Fruit fly (Drosophila melanogaster) Kc167 (cell line): ENCODE results near the gene Gr93d.

Source experiments
- psq ChIP-seq: fragments of >200 bp; optimal IDR thresholded peaks from 2 replicates; lab custom pipeline; 2017; ENCODE audit warnings: missing external identifiers
- ttk ChIP-seq: sonication (Bioruptor generic); optimal IDR thresholded peaks from 2 replicates; lab custom pipeline; 2017; ENCODE audit warnings: missing external identifiers

DNA sequence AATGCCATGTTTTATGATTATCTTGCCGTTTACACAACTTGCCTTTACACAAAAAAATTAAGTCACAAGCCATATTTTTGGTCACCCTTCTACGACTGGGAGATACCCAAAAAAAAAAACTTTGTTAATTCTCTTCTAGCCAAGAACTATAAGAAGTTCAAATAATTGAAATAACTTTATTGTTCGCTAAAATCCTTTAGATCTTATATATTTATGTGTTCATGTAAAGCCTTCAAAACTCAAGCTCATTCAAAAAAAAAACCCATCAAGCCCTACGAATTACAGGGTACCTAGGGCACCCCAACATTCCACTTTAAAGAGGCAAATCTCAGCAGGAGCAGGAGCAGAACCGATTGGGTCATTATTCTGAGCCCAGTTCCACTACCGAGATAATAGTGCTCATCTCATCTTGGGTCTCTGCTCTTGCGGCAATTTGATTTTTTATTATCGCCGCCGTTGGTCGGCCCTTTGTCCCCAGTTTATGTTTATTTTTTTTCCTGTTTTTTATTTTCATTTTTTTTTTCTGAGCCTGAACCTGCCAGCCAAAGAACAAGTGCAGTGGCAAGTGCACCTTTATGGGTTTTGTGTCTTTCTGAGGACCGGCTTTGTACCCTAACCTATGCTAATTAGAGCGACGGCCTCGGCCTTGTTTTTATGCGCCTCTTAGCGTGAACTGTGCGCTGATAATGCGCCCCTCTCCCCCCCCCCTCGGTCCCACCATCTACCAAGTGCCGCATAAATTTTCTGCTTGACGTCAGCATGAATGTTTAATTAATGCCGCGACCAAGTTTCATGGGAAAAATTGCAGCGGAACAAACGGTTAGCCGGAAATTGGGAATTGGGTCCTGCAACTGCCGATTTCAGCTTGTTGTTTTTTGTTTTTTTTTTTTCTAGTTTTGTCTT, 4.7 kb downstream of the Gr93d start:
- TF ChIP-seq psq (lab: Kevin White, UChicago) = no peak
- no peak for TF ChIP-seq ttk (lab: Kevin White, UChicago)
